Worm (Caenorhabditis elegans) whole organism, L3 larva: ENCODE measurements around the gene EGAP5.1.

Source experiments
- ceh-16 ChIP-seq: sonication (generic microtip); optimal IDR thresholded peaks from 2 replicates; lab custom pipeline; 2017; ENCODE audit warnings: missing biosample characterization, missing genetic modification characterization
- daf-12 ChIP-seq: fragments of 150-350 bp; optimal IDR thresholded peaks from 2 replicates; lab custom pipeline; 2014; ENCODE audit warnings: missing biosample characterization, missing genetic modification reagents, missing genetic modification characterization
- elt-1 ChIP-seq: fragments of 150-350 bp; optimal IDR thresholded peaks from 2 replicates; lab custom pipeline; 2014; ENCODE audit warnings: missing biosample characterization, missing genetic modification characterization
- fkh-2 ChIP-seq: fragments of 150-350 bp; optimal IDR thresholded peaks from 2 replicates; lab custom pipeline; 2014; ENCODE audit warnings: missing biosample characterization, missing genetic modification reagents, missing genetic modification characterization
- mml-1 ChIP-seq: fragments of 150-350 bp; sonication (generic microtip); optimal IDR thresholded peaks from 3 replicates; lab custom pipeline; 2014; ENCODE audit warnings: missing biosample characterization, missing genetic modification characterization
- nfya-1 ChIP-seq: sonication (generic microtip); optimal IDR thresholded peaks from 2 replicates; lab custom pipeline; 2017; ENCODE audit warnings: missing genetic modification characterization, mild to moderate bottlenecking, missing compliant biosample characterization, antibody characterized with exemption, moderate library complexity; ENCODE audit not compliant: insufficient read depth
- nhr-12 ChIP-seq: fragments of 150-350 bp; optimal IDR thresholded peaks from 2 replicates; lab custom pipeline; 2014; ENCODE audit warnings: missing biosample characterization, missing genetic modification characterization
- nhr-43 ChIP-seq: sonication (generic microtip); optimal IDR thresholded peaks from 2 replicates; lab custom pipeline; 2016; ENCODE audit warnings: mild to moderate bottlenecking, missing genetic modification characterization, missing compliant biosample characterization; ENCODE audit not compliant: poor library complexity, severe bottlenecking
- nhr-76 ChIP-seq: fragments of 150-350 bp; sonication (generic microtip); optimal IDR thresholded peaks from 5 replicates; lab custom pipeline; 2014; ENCODE audit warnings: missing biosample characterization, missing genetic modification characterization
- pha-4 ChIP-seq: fragments of 150-350 bp; optimal IDR thresholded peaks from 2 replicates; lab custom pipeline; 2014; ENCODE audit warnings: missing biosample characterization, missing genetic modification reagents, missing genetic modification characterization
- pqm-1 ChIP-seq: fragments of 150-350 bp; optimal IDR thresholded peaks from 2 replicates; lab custom pipeline; 2017; ENCODE audit warnings: missing biosample characterization, missing genetic modification characterization, inconsistent platforms
- unc-39 ChIP-seq: sonication (generic microtip); optimal IDR thresholded peaks from 4 replicates; lab custom pipeline; 2017; ENCODE audit warnings: missing biosample characterization, missing genetic modification characterization
- unc-62 ChIP-seq: fragments of 150-350 bp; sonication (generic microtip); optimal IDR thresholded peaks from 4 replicates; lab custom pipeline; 2014; ENCODE audit warnings: missing biosample characterization, missing genetic modification reagents, missing genetic modification characterization
- ztf-11 ChIP-seq: fragments of 150-350 bp; optimal IDR thresholded peaks from 2 replicates; lab custom pipeline; 2014; ENCODE audit warnings: missing biosample characterization, missing genetic modification characterization

ce11 chrX:5119686-5120085, 43.2 kb upstream of the EGAP5.1 start:
- no peak for TF ChIP-seq unc-62 (GFP tag; lab: Kevin White, UChicago)
- TF ChIP-seq nhr-12 (tag; lab: Kevin White, UChicago): no peak
- no peak for TF ChIP-seq nhr-43 (tag; lab: Kevin White, UChicago)
- TF ChIP-seq pha-4: no peak
- TF ChIP-seq ztf-11 (tag; lab: Kevin White, UChicago): no peak
- TF ChIP-seq nhr-76 (tag; lab: Kevin White, UChicago): no peak
- no peak for TF ChIP-seq ceh-16
- TF ChIP-seq mml-1 (tag; lab: Kevin White, UChicago): no peak
- no peak for TF ChIP-seq daf-12 (tag; lab: Kevin White, UChicago)
- no peak for TF ChIP-seq fkh-2 (tag; lab: Kevin White, UChicago)
- TF ChIP-seq elt-1: no peak
- no peak for TF ChIP-seq unc-39 (tag; lab: Kevin White, UChicago)
- TF ChIP-seq nfya-1 (tag; lab: Kevin White, UChicago): no peak
- TF ChIP-seq pqm-1: no peak
